Worm (Caenorhabditis elegans): ENCODE measurements around the gene srpa-72.

ce11 chrII:2795413-2795812 lies 8.1 kb downstream of the srpa-72 start:
- TF ChIP-seq mdl-1 (tag; optimal IDR thresholded peaks at IDR 0.05) (no peak), zag-1 (tag; optimal IDR thresholded peaks at IDR 0.05) (no peak), dpl-1 (GFP tag; optimal IDR thresholded peaks at IDR 0.05) (no peak), nhr-76 (tag; optimal IDR thresholded peaks at IDR 0.05) (no peak)
